Fruit fly (Drosophila melanogaster) whole organism: ENCODE results near the gene CG13258.

Source experiments
- CG8478 ChIP-seq: fragments of >200 bp; optimal IDR thresholded peaks from 2 replicates; lab custom pipeline; 2018; ENCODE audit warnings: inconsistent platforms
- Dll ChIP-seq: fragments of >200 bp; optimal IDR thresholded peaks from 2 replicates; lab custom pipeline; 2017
- EcR ChIP-seq, 2 experiments: fragments of >200 bp; optimal IDR thresholded peaks; 2 replicates each; lab custom pipeline; 2017; ENCODE audit warnings: missing biosample characterization in 2 of 2, missing genetic modification characterization in 2 of 2, missing genetic modification reagents in 2 of 2
- pan ChIP-seq: fragments of >200 bp; optimal IDR thresholded peaks from 2 replicates; lab custom pipeline; 2017
- psq ChIP-seq: fragments of >200 bp; optimal IDR thresholded peaks from 2 replicates; lab custom pipeline; 2017
- usp ChIP-seq: fragments of >200 bp; optimal IDR thresholded peaks from 2 replicates; lab custom pipeline; 2017; ENCODE audit warnings: missing biosample characterization, missing genetic modification characterization, mixed read lengths

Gene CG13258

dm6 chr2L:16320428-16320827, 27.6 kb upstream of the CG13258 start:
- TF ChIP-seq psq (lab: Kevin White, UChicago) (no peak), usp (no peak), CG8478 (lab: Kevin White, UChicago) (no peak), Dll (lab: Kevin White, UChicago) (no peak)

DNA sequence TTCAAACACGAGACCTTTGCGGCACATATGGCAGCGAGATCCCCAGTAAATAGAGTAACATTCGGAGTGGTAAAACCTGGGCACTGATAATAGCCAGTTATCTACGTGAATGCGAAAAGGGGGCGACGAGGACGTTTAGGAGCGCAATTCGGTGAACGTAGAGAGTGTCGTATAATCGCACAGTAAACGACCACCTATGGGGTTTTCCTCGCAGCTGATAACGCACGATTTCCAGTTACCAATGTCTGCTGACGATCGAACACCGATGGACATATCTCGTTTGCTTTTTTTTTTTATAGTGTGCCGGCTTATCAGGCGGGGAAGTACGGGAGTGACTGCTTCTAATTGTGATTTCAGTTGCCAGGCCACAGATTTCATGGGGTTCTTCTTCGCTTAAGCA, 26.9 kb upstream of the CG13258 start:
- TF ChIP-seq EcR (GFP tag; optimal IDR thresholded peaks at IDR 0.05; lab: Kevin White, UChicago), result no peak
- TF ChIP-seq Dll (lab: Kevin White, UChicago), result no peak
- no peak for TF ChIP-seq CG8478 (lab: Kevin White, UChicago)
- TF ChIP-seq psq (lab: Kevin White, UChicago), result no peak
- TF ChIP-seq pan (lab: Kevin White, UChicago), result no peak
- no peak for TF ChIP-seq usp

DNA sequence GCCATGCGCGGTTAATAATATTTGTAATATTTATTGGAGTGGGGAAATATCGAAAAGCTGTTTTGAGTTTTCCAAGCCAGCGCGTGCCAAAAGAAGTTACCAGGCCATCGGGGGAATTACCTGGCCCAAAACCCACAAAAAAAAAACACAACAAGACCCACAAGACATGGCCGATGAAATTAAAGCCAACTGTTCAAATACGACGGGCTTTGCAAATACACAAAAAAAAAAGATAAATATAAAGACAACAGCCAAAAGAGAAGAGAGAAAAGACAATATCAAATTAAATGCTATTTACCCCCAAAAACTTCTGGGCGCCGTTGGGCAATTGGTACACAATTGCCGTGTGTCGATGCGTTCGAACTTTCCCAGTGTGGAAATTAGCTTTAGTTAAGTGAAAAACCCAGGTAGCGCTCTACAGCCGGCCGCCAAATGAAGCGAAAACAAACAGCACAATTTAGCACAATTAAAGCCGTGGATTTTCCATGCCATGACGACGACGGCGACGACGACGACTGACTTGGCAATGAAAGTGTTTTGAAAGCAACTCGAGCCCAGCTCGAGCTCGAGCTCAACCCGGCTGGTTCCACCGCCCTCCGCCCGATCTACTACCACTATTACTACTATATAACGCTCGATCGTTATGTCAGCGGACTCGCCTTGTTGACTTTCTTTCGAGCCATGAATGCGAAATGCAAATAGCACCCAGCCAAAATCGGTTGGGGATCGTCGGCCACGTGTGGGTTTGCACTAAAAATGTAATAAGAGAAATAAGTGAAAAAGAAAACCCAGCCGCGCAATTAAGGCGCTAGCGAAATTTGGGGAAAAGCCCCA, 25.2 kb upstream of the CG13258 start:
- TF ChIP-seq Dll (lab: Kevin White, UChicago) (no peak), usp (no peak), pan (lab: Kevin White, UChicago) (no peak)

DNA sequence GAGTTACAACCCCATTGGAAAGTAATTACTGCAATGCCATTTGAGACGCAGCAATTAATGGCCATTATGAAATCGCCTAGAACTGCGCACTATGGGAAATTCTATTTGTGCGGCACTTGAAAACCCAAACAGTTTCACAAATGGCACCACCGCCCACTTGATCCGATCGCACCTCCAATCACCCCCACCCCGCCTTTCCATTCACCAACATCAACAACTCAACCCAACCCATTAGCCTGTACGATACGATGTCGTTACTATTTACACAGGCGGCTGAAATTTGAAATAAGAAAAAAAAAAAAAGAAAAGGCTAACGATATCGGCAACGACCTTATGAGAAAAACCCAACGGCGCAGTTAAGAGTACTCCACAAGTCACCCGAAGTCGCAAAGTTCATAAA, 24.3 kb upstream of the CG13258 start:
- TF ChIP-seq Dll (lab: Kevin White, UChicago) (no peak), CG8478 (lab: Kevin White, UChicago) (no peak), EcR (GFP tag; optimal IDR thresholded peaks at IDR 0.05; lab: Kevin White, UChicago) (no peak), usp (no peak), psq (lab: Kevin White, UChicago) (no peak), pan (lab: Kevin White, UChicago) (no peak)

- TF ChIP-seq usp (no peak), CG8478 (lab: Kevin White, UChicago) (no peak), psq (lab: Kevin White, UChicago) (no peak), EcR (GFP tag; optimal IDR thresholded peaks at IDR 0.05; lab: Kevin White, UChicago) (no peak), pan (lab: Kevin White, UChicago) (no peak), Dll (lab: Kevin White, UChicago) (no peak)
These were observed 23.6 kb upstream of the CG13258 start for dm6 chr2L:16316410-16316809.

DNA sequence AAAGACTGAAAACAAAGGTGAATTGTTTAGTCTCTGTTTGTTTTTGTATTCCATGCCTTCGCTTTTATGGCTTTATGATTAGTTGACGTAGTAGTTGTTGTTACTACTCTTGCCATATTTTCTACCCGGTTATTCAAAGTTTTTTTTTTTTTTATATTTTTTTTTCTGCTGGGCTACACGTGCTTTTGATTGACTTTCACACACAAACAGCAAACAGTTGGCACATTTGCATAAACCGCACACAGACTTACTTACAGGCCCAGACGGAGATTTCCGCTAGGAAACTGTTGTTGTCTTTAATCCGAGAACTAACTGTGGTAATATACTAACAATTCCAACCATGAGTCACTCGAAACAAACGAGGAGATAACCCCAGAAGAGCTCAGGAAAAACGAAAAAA, 23.0 kb upstream of the CG13258 start:
- TF ChIP-seq pan (lab: Kevin White, UChicago), result no peak
- TF ChIP-seq EcR (GFP tag; optimal IDR thresholded peaks at IDR 0.05; lab: Kevin White, UChicago), result no peak
- no peak for TF ChIP-seq usp
- no peak for TF ChIP-seq Dll (lab: Kevin White, UChicago)
- no peak for TF ChIP-seq CG8478 (lab: Kevin White, UChicago)
- no peak for TF ChIP-seq psq (lab: Kevin White, UChicago)

dm6 chr2L:16315027-16315426, 22.2 kb upstream of the CG13258 start:
- TF ChIP-seq EcR (GFP tag; optimal IDR thresholded peaks at IDR 0.05; lab: Kevin White, UChicago) (no peak), CG8478 (lab: Kevin White, UChicago) (no peak), usp (no peak), Dll (lab: Kevin White, UChicago) (no peak), psq (lab: Kevin White, UChicago) (no peak), pan (lab: Kevin White, UChicago) (no peak)

- TF ChIP-seq Dll (lab: Kevin White, UChicago) (no peak), CG8478 (lab: Kevin White, UChicago) (no peak), pan (lab: Kevin White, UChicago) (no peak), EcR (GFP tag; optimal IDR thresholded peaks at IDR 0.05; lab: Kevin White, UChicago) (no peak), psq (lab: Kevin White, UChicago) (no peak), usp (no peak)
These were observed 17.8 kb upstream of the CG13258 start, which contains the start of the genes cni and fzy for dm6 chr2L:16310648-16311047. TSS of gene cni (minus strand) at chr2L:16310726. TSS of gene fzy (plus strand) at chr2L:16310956.

DNA sequence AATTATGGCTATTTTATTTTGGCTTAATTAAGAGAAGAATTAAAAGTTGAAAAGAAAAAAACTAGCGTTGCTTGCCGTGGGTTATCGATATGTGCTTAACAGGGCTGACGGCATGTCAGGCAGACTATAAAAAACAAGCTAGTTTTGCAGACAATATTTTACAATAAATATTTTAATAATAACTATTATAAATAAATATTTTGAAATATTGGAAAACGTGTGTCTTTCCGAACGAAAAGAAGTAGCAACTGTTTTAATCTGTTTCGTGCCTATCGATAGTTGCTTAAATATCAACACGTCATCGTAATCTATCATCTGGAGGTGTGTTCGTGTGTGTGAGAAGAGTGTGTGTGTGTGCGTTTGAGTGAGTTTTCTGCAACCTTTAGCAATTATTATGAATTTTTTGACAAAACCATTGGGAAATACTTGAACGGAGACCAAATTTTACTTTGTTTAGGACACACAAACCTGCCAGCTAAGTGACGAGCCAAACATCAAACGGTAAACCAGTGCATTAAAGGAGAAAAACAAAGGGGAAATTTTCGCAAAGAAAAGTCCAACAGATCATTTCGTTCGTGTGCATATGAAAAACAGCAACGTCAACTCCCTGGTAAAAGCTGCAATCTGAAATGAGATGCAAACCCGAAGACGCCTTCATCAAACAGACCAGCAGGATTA, 14.3 kb upstream of the CG13258 start, which contains the start of the genes CG5861 and Syx5:
CG5861 (minus strand) TSS at position 273 of the 678 bp plus-strand sequence.
Syx5 (plus strand) TSS at position 321 of the 678 bp plus-strand sequence.
- TF ChIP-seq psq (lab: Kevin White, UChicago), result no peak
- no peak for TF ChIP-seq usp
- TF ChIP-seq pan (lab: Kevin White, UChicago), result no peak
- no peak for TF ChIP-seq Dll (lab: Kevin White, UChicago)
- TF ChIP-seq CG8478 (lab: Kevin White, UChicago), result no peak
- no peak for TF ChIP-seq EcR (GFP tag; optimal IDR thresholded peaks at IDR 0.05; lab: Kevin White, UChicago)

DNA sequence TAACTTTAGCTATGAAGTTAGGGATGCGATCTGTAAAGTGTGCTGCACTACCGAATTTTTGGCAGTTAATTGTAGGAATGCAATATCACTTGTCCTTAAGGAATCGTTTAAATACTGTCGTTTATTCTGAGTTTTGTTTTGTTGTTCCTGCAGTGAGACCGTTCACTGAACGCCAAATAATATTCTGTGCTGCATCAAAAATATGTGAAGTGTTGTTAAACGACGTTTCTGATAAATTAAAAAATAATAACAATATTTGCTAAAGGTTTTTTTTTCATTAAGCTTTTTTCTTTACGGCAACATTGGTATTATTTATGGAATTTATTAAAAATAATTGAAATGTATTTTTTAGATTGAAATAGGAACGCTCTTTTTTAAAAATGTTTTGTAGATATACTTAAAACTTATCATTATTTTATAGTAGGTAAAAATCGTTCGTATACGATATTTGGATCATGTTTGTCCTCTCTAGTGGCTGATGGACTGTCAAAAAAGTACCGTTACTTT, 10.0 kb upstream of the CG13258 start, which contains the start of gene GMF:
GMF (minus strand) TSS at position 182 of the 507 bp plus-strand sequence.
- no peak for TF ChIP-seq pan (lab: Kevin White, UChicago)
- TF ChIP-seq usp, result no peak
- TF ChIP-seq EcR (GFP tag; optimal IDR thresholded peaks at IDR 0.05; lab: Kevin White, UChicago), result no peak
- no peak for TF ChIP-seq Dll (lab: Kevin White, UChicago)

DNA sequence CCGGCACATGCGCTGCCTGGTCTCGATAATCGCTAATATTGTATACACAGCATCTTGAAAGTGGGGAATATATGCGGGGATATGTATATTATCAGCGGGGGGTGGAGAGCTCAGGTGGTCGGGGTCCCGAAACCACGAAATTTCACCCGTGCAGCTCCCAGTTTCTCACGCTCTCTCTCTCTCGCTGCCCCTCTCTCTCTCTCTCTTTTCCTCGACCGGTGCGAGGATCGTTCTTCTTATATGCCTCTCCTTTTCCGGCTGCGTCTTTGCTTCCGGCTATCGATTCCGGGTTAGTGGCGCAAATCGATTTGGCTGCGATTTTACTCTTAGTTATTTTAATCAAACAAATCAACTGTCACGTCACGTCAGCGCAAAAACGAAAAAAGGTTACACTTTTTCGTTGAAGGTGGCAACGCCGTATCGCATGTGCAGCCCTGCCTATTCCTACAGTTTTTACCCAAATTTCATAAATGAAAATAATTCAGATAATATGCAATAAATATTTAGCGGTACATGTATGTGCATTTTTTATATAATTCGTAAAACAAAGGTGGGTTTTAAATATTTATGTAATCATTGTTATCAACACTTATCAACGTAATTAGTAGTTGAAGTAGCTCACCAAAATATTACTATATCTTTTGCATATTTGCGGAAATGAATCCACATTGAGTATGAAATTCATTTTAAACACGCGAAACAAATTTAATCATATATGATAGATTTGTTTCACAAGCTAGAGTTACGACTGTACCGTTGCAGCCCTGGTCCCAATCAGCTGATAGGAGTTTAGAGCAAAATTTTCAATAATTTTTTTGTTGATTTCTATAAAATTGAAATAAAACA, 6.9 kb upstream of the CG13258 start, which contains the start of the genes heix and CG17328:
heix (minus strand) TSS at position 393 of the 846 bp plus-strand sequence.
CG17328 (plus strand) TSS at position 478 of the 846 bp plus-strand sequence.
- no peak for TF ChIP-seq pan (lab: Kevin White, UChicago)
